Fruit fly (Drosophila melanogaster) whole organism, prepupa: Measurements from ENCODE around the gene pico.

Experiments
- CG10631 ChIP-seq: fragments of 200-800 bp; sonication (Bioruptor generic); optimal IDR thresholded peaks from 2 replicates; lab custom pipeline; 2016; ENCODE audit warnings: missing biosample characterization, missing genetic modification characterization
- CG11294 ChIP-seq: fragments of 200-800 bp; sonication (Bioruptor generic); IDR thresholded peaks from 2 replicates; pipeline ENCODE4 v1.3.6; 2022; ENCODE audit warnings: missing biosample characterization, missing genetic modification characterization
- CG11762 ChIP-seq: fragments of 200-800 bp; sonication (Bioruptor generic); optimal IDR thresholded peaks from 3 replicates; lab custom pipeline; 2016; ENCODE audit warnings: missing biosample characterization, missing genetic modification characterization; ENCODE audit not compliant: insufficient read depth
- CG11902 ChIP-seq: fragments of 200-800 bp; sonication (Bioruptor generic); optimal IDR thresholded peaks from 3 replicates; lab custom pipeline; 2016; ENCODE audit warnings: missing biosample characterization, missing genetic modification characterization
- CG15336 ChIP-seq: fragments of 200-800 bp; sonication (Bioruptor generic); IDR thresholded peaks from 2 replicates; pipeline ENCODE4 v1.3.6; 2022; ENCODE audit warnings: missing biosample characterization, missing genetic modification characterization
- CG16779 ChIP-seq: fragments of 200-800 bp; sonication (Bioruptor generic); optimal IDR thresholded peaks from 3 replicates; lab custom pipeline; 2017; ENCODE audit warnings: missing biosample characterization, mild to moderate bottlenecking, missing genetic modification characterization
- CG3032 ChIP-seq: fragments of 200-800 bp; optimal IDR thresholded peaks from 2 replicates; lab custom pipeline; 2019; ENCODE audit warnings: missing biosample characterization, mild to moderate bottlenecking, missing genetic modification characterization, moderate library complexity
- CG31627 ChIP-seq: fragments of 200-800 bp; sonication (Bioruptor generic); optimal IDR thresholded peaks from 3 replicates; lab custom pipeline; 2016; ENCODE audit warnings: missing biosample characterization, missing genetic modification characterization
- CG32006 ChIP-seq: fragments of 200-800 bp; sonication (Bioruptor generic); optimal IDR thresholded peaks from 3 replicates; lab custom pipeline; 2017; ENCODE audit warnings: missing biosample characterization, mild to moderate bottlenecking, missing genetic modification characterization
- CG34406 ChIP-seq: fragments of 200-800 bp; sonication (Bioruptor generic); optimal IDR thresholded peaks from 3 replicates; lab custom pipeline; 2016; ENCODE audit warnings: missing biosample characterization, missing genetic modification characterization
- CG3919 ChIP-seq: fragments of 200-800 bp; sonication (Bioruptor generic); optimal IDR thresholded peaks from 3 replicates; lab custom pipeline; 2016; ENCODE audit warnings: missing biosample characterization, missing genetic modification characterization
- CG4318 ChIP-seq: fragments of 200-800 bp; sonication (Bioruptor generic); optimal IDR thresholded peaks from 3 replicates; lab custom pipeline; 2017; ENCODE audit warnings: missing biosample characterization, mild to moderate bottlenecking, missing genetic modification characterization
- CG6163 ChIP-seq: fragments of 200-800 bp; sonication (Bioruptor generic); IDR thresholded peaks from 3 replicates; pipeline ENCODE4 v1.3.6; 2022; ENCODE audit warnings: missing biosample characterization, missing genetic modification characterization
- CG6276 ChIP-seq: fragments of 200-800 bp; sonication (Bioruptor generic); optimal IDR thresholded peaks from 2 replicates; lab custom pipeline; 2017; ENCODE audit warnings: missing biosample characterization, mild to moderate bottlenecking, missing genetic modification characterization
- CG6792 ChIP-seq: fragments of 200-800 bp; sonication (Bioruptor generic); optimal IDR thresholded peaks from 3 replicates; lab custom pipeline; 2016; ENCODE audit warnings: missing biosample characterization, missing genetic modification characterization
- CG6808 ChIP-seq: fragments of 200-800 bp; sonication (Bioruptor generic); optimal IDR thresholded peaks from 3 replicates; lab custom pipeline; 2017; ENCODE audit warnings: missing biosample characterization, missing genetic modification characterization, mild to moderate bottlenecking, moderate library complexity, missing genetic modification reagents
- CG6854 ChIP-seq: fragments of 200-800 bp; sonication (Bioruptor generic); optimal IDR thresholded peaks from 2 replicates; lab custom pipeline; 2017; ENCODE audit warnings: missing biosample characterization, mild to moderate bottlenecking, missing genetic modification characterization
- CG7368 ChIP-seq: fragments of 200-800 bp; sonication (Bioruptor generic); optimal IDR thresholded peaks from 3 replicates; lab custom pipeline; 2016; ENCODE audit warnings: missing biosample characterization, missing genetic modification characterization
- CG8119 ChIP-seq: fragments of 200-800 bp; sonication (Bioruptor generic); IDR thresholded peaks from 3 replicates; pipeline ENCODE4 v1.3.6; 2022; ENCODE audit warnings: missing biosample characterization, missing genetic modification characterization
- CG8319 ChIP-seq: fragments of 200-800 bp; sonication (Bioruptor generic); optimal IDR thresholded peaks from 3 replicates; lab custom pipeline; 2016; ENCODE audit warnings: missing biosample characterization, missing genetic modification characterization
- CG8632 ChIP-seq: fragments of 200-800 bp; sonication (Bioruptor generic); optimal IDR thresholded peaks from 3 replicates; lab custom pipeline; 2016; ENCODE audit warnings: missing biosample characterization, missing genetic modification characterization
- Eip78C ChIP-seq: fragments of 200-800 bp; sonication (Bioruptor generic); peaks from one replicate; lab custom pipeline; 2016; ENCODE audit warnings: missing biosample characterization, missing genetic modification characterization
- Ets21C ChIP-seq: fragments of 200-800 bp; sonication (Bioruptor generic); optimal IDR thresholded peaks from 3 replicates; lab custom pipeline; 2016; ENCODE audit warnings: missing biosample characterization, missing genetic modification characterization
- Hr38 ChIP-seq: sonication (Bioruptor generic); optimal IDR thresholded peaks from 2 replicates; lab custom pipeline; 2016; ENCODE audit warnings: missing biosample characterization, missing genetic modification characterization
- Hr4 ChIP-seq: fragments of 200-800 bp; sonication (Bioruptor generic); optimal IDR thresholded peaks from 3 replicates; lab custom pipeline; 2016; ENCODE audit warnings: missing biosample characterization, missing genetic modification characterization
- Met ChIP-seq: fragments of 200-800 bp; sonication (Bioruptor generic); optimal IDR thresholded peaks from 3 replicates; lab custom pipeline; 2016; ENCODE audit warnings: missing biosample characterization, missing genetic modification characterization
- Smox ChIP-seq: fragments of 200-800 bp; sonication (Bioruptor generic); optimal IDR thresholded peaks from 3 replicates; lab custom pipeline; 2016; ENCODE audit warnings: missing biosample characterization, missing genetic modification characterization
- Sox102F ChIP-seq: fragments of 200-800 bp; sonication (Bioruptor generic); optimal IDR thresholded peaks from 2 replicates; lab custom pipeline; 2016; ENCODE audit warnings: missing biosample characterization, mild to moderate bottlenecking, missing genetic modification characterization
- Sox15 ChIP-seq: fragments of 200-800 bp; sonication (Bioruptor generic); optimal IDR thresholded peaks from 3 replicates; lab custom pipeline; 2016; ENCODE audit warnings: missing biosample characterization, missing genetic modification characterization
- achi ChIP-seq: fragments of 200-800 bp; sonication (Bioruptor generic); optimal IDR thresholded peaks from 3 replicates; lab custom pipeline; 2016; ENCODE audit warnings: missing biosample characterization, missing genetic modification characterization
- acj6 ChIP-seq: fragments of 200-800 bp; sonication (Bioruptor generic); optimal IDR thresholded peaks from 3 replicates; lab custom pipeline; 2016; ENCODE audit warnings: missing biosample characterization, missing genetic modification characterization
- dac ChIP-seq: fragments of 200-800 bp; sonication (Bioruptor generic); optimal IDR thresholded peaks from 2 replicates; lab custom pipeline; 2017; ENCODE audit warnings: missing biosample characterization, mild to moderate bottlenecking, missing genetic modification characterization
- eg ChIP-seq: fragments of 200-800 bp; sonication (Bioruptor generic); IDR thresholded peaks from 3 replicates; pipeline ENCODE4 v1.3.6; 2022; ENCODE audit warnings: missing biosample characterization, missing genetic modification characterization
- esn ChIP-seq: fragments of 200-800 bp; sonication (Bioruptor generic); optimal IDR thresholded peaks from 2 replicates; lab custom pipeline; 2016; ENCODE audit warnings: missing biosample characterization, mild to moderate bottlenecking, missing genetic modification characterization, moderate library complexity
- fd59A ChIP-seq: fragments of 200-800 bp; sonication (Bioruptor generic); optimal IDR thresholded peaks from 2 replicates; lab custom pipeline; 2017; ENCODE audit warnings: missing biosample characterization, mild to moderate bottlenecking, missing genetic modification characterization, missing genetic modification reagents
- fd85E ChIP-seq: fragments of 200-800 bp; sonication (Bioruptor generic); optimal IDR thresholded peaks from 3 replicates; lab custom pipeline; 2016; ENCODE audit warnings: missing biosample characterization, missing genetic modification characterization
- fkh ChIP-seq: fragments of 200-800 bp; sonication (Bioruptor generic); optimal IDR thresholded peaks from 3 replicates; lab custom pipeline; 2017; ENCODE audit warnings: missing biosample characterization, mild to moderate bottlenecking, missing genetic modification characterization, moderate library complexity
- lz ChIP-seq: fragments of 200-800 bp; sonication (Bioruptor generic); optimal IDR thresholded peaks from 3 replicates; lab custom pipeline; 2016; ENCODE audit warnings: missing biosample characterization, missing genetic modification characterization
- net ChIP-seq: fragments of 200-800 bp; sonication (Bioruptor generic); optimal IDR thresholded peaks from 3 replicates; lab custom pipeline; 2016; ENCODE audit warnings: missing biosample characterization, missing genetic modification characterization
- pdm3 ChIP-seq: fragments of 200-800 bp; sonication (Bioruptor generic); optimal IDR thresholded peaks from 3 replicates; lab custom pipeline; 2016; ENCODE audit warnings: missing biosample characterization, missing genetic modification characterization
- spab ChIP-seq: fragments of 200-800 bp; sonication (Bioruptor generic); optimal IDR thresholded peaks from 2 replicates; lab custom pipeline; 2017; ENCODE audit warnings: missing biosample characterization, mild to moderate bottlenecking, missing genetic modification characterization, missing genetic modification reagents
- ss ChIP-seq, 2 experiments: fragments of 200-800 bp; sonication (Bioruptor generic); optimal IDR thresholded peaks; 2 replicates in 1 of 2; 3 replicates in 1 of 2; lab custom pipeline; 2017 to 2018; ENCODE audit warnings: mild to moderate bottlenecking in 2 of 2, missing biosample characterization in 2 of 2, missing genetic modification characterization in 2 of 2, moderate library complexity in 1 of 2
- topi ChIP-seq: fragments of 200-800 bp; sonication (Bioruptor generic); optimal IDR thresholded peaks from 3 replicates; lab custom pipeline; 2016; ENCODE audit warnings: missing biosample characterization, missing genetic modification characterization
- vri ChIP-seq: fragments of 200-800 bp; sonication (Bioruptor generic); optimal IDR thresholded peaks from 3 replicates; lab custom pipeline; 2016; ENCODE audit warnings: missing biosample characterization, mild to moderate bottlenecking, missing genetic modification characterization

pico gene

DNA sequence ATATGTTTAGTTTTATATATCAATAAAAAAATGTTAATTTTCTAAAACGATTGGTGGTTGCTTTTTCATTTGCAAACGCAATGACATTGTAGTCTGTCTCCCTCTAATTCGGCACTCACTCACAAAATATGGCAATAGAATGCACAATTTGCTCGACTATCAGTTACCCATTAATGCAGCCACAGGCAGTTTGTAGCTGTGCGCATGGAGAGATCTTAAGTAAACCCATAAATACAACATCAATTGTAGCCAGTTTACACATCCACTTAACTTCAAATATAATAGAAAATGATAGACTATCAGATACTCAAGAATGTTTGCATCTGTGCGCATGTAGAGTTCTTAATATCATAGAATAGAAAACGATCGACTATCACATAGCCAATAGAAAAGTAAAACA is 7.5 kb upstream of the pico start:
- no peak for TF ChIP-seq CG6276 (GFP tag; lab: Kevin White, UChicago)
- TF ChIP-seq CG11762 = no peak
- TF ChIP-seq, all 60 proteins: peak for 0

- TF ChIP-seq Met (GFP tag; lab: Kevin White, UChicago) = no peak
- TF ChIP-seq vri (GFP tag; lab: Kevin White, UChicago) = no peak
- no peak for TF ChIP-seq Sox102F (GFP tag; lab: Kevin White, UChicago)
- no peak for TF ChIP-seq spab (GFP tag; lab: Kevin White, UChicago)
- no peak for TF ChIP-seq CG4318 (GFP tag; lab: Kevin White, UChicago)
- TF ChIP-seq Eip78C (GFP tag; lab: Kevin White, UChicago) = peak; percentile 66
- peak; percentile 40; the same call in 1 of the 2 replicates for TF ChIP-seq CG15336 (GFP tag; lab: Robert Waterston, UW)
- no peak for TF ChIP-seq esn (GFP tag; lab: Kevin White, UChicago)
- TF ChIP-seq eg (GFP tag; lab: Robert Waterston, UW) = no peak
- no peak for TF ChIP-seq CG31627 (GFP tag; lab: Kevin White, UChicago)
- TF ChIP-seq Ets21C (GFP tag; lab: Kevin White, UChicago) = no peak
- TF ChIP-seq pdm3 = no peak
- no peak for TF ChIP-seq topi (GFP tag; lab: Kevin White, UChicago)
- TF ChIP-seq achi (GFP tag; lab: Kevin White, UChicago) = no peak
- TF ChIP-seq CG8119 = 0 out of 3 replicates have a peak, but pooled peaks have one; percentile 21
- TF ChIP-seq CG8319 (GFP tag; lab: Kevin White, UChicago) = no peak
- TF ChIP-seq ss (GFP tag; optimal IDR thresholded peaks at IDR 0.05; lab: Kevin White, UChicago) = no peak
- no peak for TF ChIP-seq CG10631 (GFP tag; lab: Kevin White, UChicago)
- TF ChIP-seq Sox15 (GFP tag; lab: Kevin White, UChicago) = no peak
- TF ChIP-seq CG32006 (GFP tag; lab: Kevin White, UChicago) = no peak
- TF ChIP-seq CG6808 (GFP tag; lab: Kevin White, UChicago) = no peak
- no peak for TF ChIP-seq fd59A (GFP tag; lab: Kevin White, UChicago)
- TF ChIP-seq CG3919 (GFP tag; lab: Kevin White, UChicago) = no peak
- TF ChIP-seq CG3032 = no peak
- no peak for TF ChIP-seq dac
- no peak for TF ChIP-seq Hr4 (GFP tag; lab: Kevin White, UChicago)
- TF ChIP-seq CG16779 = no peak
- peak; percentile 50 for TF ChIP-seq CG6854 (GFP tag; lab: Kevin White, UChicago)
- peak; percentile 44; the same call in 2 of the 3 replicates for TF ChIP-seq CG6163 (GFP tag; lab: Robert Waterston, UW)
- no peak for TF ChIP-seq Hr38 (GFP tag; lab: Kevin White, UChicago)
Observed at dm6 chrX:19851095-19851988, 517 bp downstream of the pico start.

DNA sequence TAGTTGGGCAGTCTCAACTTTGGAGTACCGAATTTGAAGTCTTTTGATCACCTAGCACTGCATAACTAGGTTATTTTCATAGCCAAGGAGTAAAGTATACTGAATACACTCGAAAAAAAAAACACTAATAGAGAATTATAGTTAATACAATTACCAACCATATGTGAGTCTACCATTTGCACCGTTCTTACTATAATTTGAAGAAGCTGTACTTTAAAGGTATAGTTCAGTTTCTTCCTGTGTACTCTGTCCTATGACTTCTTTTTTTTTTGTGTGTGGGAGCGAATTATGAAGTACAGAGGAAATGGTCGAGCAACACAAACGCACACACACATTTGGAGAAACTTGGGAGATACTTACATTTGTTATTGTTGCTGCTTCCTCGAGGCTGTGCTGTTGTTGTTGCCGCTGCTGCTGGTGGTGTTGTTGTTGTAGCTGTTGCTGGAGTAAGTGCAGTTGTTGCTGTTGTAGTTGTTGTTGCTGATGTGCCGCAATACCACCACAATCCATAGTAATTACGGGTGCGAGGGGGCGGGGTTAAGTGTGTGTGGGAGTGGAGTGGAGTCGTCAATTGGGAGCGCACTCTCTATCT is 1.3 kb downstream of the pico start:
- TF ChIP-seq lz (peak; percentile 89), eg (GFP tag; lab: Robert Waterston, UW) (peak; percentile 95), CG16779 (peak; percentile 72), topi (GFP tag; lab: Kevin White, UChicago) (peak; percentile 93), net (GFP tag; lab: Kevin White, UChicago) (peak; percentile 93), CG11902 (GFP tag; lab: Kevin White, UChicago) (peak; percentile 81), CG4318 (GFP tag; lab: Kevin White, UChicago) (peak; percentile 93), CG6792 (GFP tag; lab: Kevin White, UChicago) (peak; percentile 88), Smox (GFP tag; lab: Kevin White, UChicago) (peak; percentile 87), Ets21C (GFP tag; lab: Kevin White, UChicago) (peak; percentile 78), CG8319 (GFP tag; lab: Kevin White, UChicago) (peak; percentile 84), CG8119 (peak; percentile 93), CG7368 (GFP tag; lab: Kevin White, UChicago) (peak; percentile 91), CG32006 (GFP tag; lab: Kevin White, UChicago) (peak; percentile 97), CG31627 (GFP tag; lab: Kevin White, UChicago) (peak; percentile 88), fkh (GFP tag; lab: Kevin White, UChicago) (no peak), CG34406 (peak; percentile 87), CG11294 (GFP tag; lab: Robert Waterston, UW) (peak; percentile 84), fd59A (GFP tag; lab: Kevin White, UChicago) (peak; percentile 79), CG8632 (peak; percentile 84), Sox15 (GFP tag; lab: Kevin White, UChicago) (peak; percentile 83), Sox102F (GFP tag; lab: Kevin White, UChicago) (peak; percentile 87), CG6854 (GFP tag; lab: Kevin White, UChicago) (no peak), acj6 (GFP tag; lab: Kevin White, UChicago) (peak; percentile 93), Met (GFP tag; lab: Kevin White, UChicago) (peak; percentile 90), fd85E (GFP tag; lab: Kevin White, UChicago) (peak; percentile 60)
